Fruit fly (Drosophila melanogaster): ENCODE data around the gene CG2218.

CG2218 gene

dm6 chr3R:30386759-30387437 lies 41.2 kb downstream of the CG2218 start (continued):
- TF ChIP-seq CG11085 (GFP tag; IDR thresholded peaks at IDR 0.05) (no peak), TFAM (GFP tag; optimal IDR thresholded peaks at IDR 0.05) (no peak), BtbVII (GFP tag; optimal IDR thresholded peaks at IDR 0.05) (no peak), ATbp (GFP tag; optimal IDR thresholded peaks at IDR 0.05) (no peak), sr (GFP tag; IDR thresholded peaks at IDR 0.05) (no peak), CG8944 (GFP tag; optimal IDR thresholded peaks at IDR 0.05) (no peak), lbe (GFP tag; optimal IDR thresholded peaks at IDR 0.05) (peak; percentile 5), knrl (GFP tag; IDR thresholded peaks at IDR 0.05; ENCODE audit: partially characterized antibody) (no peak), NFAT (GFP tag; IDR thresholded peaks at IDR 0.05) (no peak), Xbp1 (GFP tag; optimal IDR thresholded peaks at IDR 0.05) (no peak), caup (GFP tag; optimal IDR thresholded peaks at IDR 0.05; ENCODE audit: severe bottlenecking) (no peak), CG7556 (GFP tag; optimal IDR thresholded peaks at IDR 0.05) (no peak), sima (GFP tag; optimal IDR thresholded peaks at IDR 0.05) (no peak), Side (GFP tag; optimal IDR thresholded peaks at IDR 0.05) (no peak), btn (GFP tag; optimal IDR thresholded peaks at IDR 0.05) (no peak), eyg (GFP tag; optimal IDR thresholded peaks at IDR 0.05) (no peak), NC2β (GFP tag; optimal IDR thresholded peaks at IDR 0.05) (no peak), MBD-R2 (GFP tag; IDR thresholded peaks at IDR 0.05) (no peak), CG4360 (GFP tag; IDR thresholded peaks at IDR 0.05) (0 out of 2 replicates have a peak, but pooled peaks have one; percentile 28), Antp (GFP tag; optimal IDR thresholded peaks at IDR 0.05) (no peak), CG42726 (GFP tag; IDR thresholded peaks at IDR 0.05; ENCODE audit: partially characterized antibody) (no peak), Usf (GFP tag; optimal IDR thresholded peaks at IDR 0.05) (no peak), CG4617 (GFP tag; optimal IDR thresholded peaks at IDR 0.05; ENCODE audit: borderline replicate concordance) (no peak), corto (GFP tag; optimal IDR thresholded peaks at IDR 0.05) (no peak), chinmo (GFP tag; IDR thresholded peaks at IDR 0.05; ENCODE audit: partially characterized antibody) (peak; percentile 81; the same call in 2 of the 4 replicates), H15 (GFP tag; IDR thresholded peaks at IDR 0.05) (no peak), gsb-n (tag; optimal IDR thresholded peaks at IDR 0.05) (no peak), CG16863 (GFP tag; optimal IDR thresholded peaks at IDR 0.05) (no peak), Fer3 (tag; optimal IDR thresholded peaks at IDR 0.05) (no peak), CG9727 (GFP tag; optimal IDR thresholded peaks at IDR 0.05) (no peak), sqz (GFP tag; optimal IDR thresholded peaks at IDR 0.05) (no peak), bbx (GFP tag; IDR thresholded peaks at IDR 0.05; ENCODE audit: partially characterized antibody) (no peak), CG7357 (GFP tag; IDR thresholded peaks at IDR 0.05) (no peak), stc (GFP tag; IDR thresholded peaks at IDR 0.05) (no peak; the same call in 1 of the 2 replicates), sisA (GFP tag; IDR thresholded peaks at IDR 0.05) (no peak), CG32772 (GFP tag; IDR thresholded peaks at IDR 0.05) (no peak), CG34422 (GFP tag; IDR thresholded peaks at IDR 0.05) (no peak), CG10462 (GFP tag; optimal IDR thresholded peaks at IDR 0.05) (peak; percentile 75), CHES-1-like (GFP tag; optimal IDR thresholded peaks at IDR 0.05) (no peak), CG12155 (GFP tag; optimal IDR thresholded peaks at IDR 0.05) (no peak), CG11398 (GFP tag; optimal IDR thresholded peaks at IDR 0.05) (no peak), Dek (tag; optimal IDR thresholded peaks at IDR 0.05) (no peak), ems (GFP tag; optimal IDR thresholded peaks at IDR 0.05) (no peak), Pdp1 (GFP tag; optimal IDR thresholded peaks at IDR 0.05) (peak in 1 of 2 experiments; percentile 71), amos (GFP tag; IDR thresholded peaks at IDR 0.05; ENCODE audit: partially characterized antibody) (no peak), run (tag; optimal IDR thresholded peaks at IDR 0.05) (no peak), CG1647 (GFP tag; optimal IDR thresholded peaks at IDR 0.05) (no peak), dati (GFP tag; IDR thresholded peaks at IDR 0.05) (no peak), ranshi (GFP tag; IDR thresholded peaks at IDR 0.05) (no peak), kay (GFP tag; optimal IDR thresholded peaks at IDR 0.05) (no peak), Oaz (GFP tag; IDR thresholded peaks at IDR 0.05) (no peak)
